Fruit fly (Drosophila melanogaster): ENCODE results near the gene Hers.
A peak's percentile ranks its signal among the peaks of the same experiment; 100 is the strongest.

The Hers gene

dm6 chrX:19846701-19847383 lies 19.1 kb upstream of the Hers start (continued):
- peak; percentile 96 for TF ChIP-seq lab (GFP tag; optimal IDR thresholded peaks at IDR 0.05)
- TF ChIP-seq NC2α (GFP tag; optimal IDR thresholded peaks at IDR 0.05), result peak; percentile 92
- peak; percentile 88 for TF ChIP-seq CG10959 (GFP tag; IDR thresholded peaks at IDR 0.05)
- peak; percentile 76 for TF ChIP-seq Usf (GFP tag; optimal IDR thresholded peaks at IDR 0.05)
- no peak for TF ChIP-seq Lpt (GFP tag; optimal IDR thresholded peaks at IDR 0.05)
- TF ChIP-seq klu (GFP tag; IDR thresholded peaks at IDR 0.05), result peak; percentile 88
- peak; percentile 96 for TF ChIP-seq zfh1 (GFP tag; IDR thresholded peaks at IDR 0.05)
- TF ChIP-seq CG3838 (GFP tag; optimal IDR thresholded peaks at IDR 0.05), result peak; percentile 83
- TF ChIP-seq CG7745 (tag; optimal IDR thresholded peaks at IDR 0.05), result no peak
- TF ChIP-seq Neu2 (GFP tag; optimal IDR thresholded peaks at IDR 0.05; ENCODE audit: borderline replicate concordance), result peak; percentile 89
- TF ChIP-seq C15 (GFP tag; IDR thresholded peaks at IDR 0.05), result peak; percentile 86
- TF ChIP-seq Dp (GFP tag; optimal IDR thresholded peaks at IDR 0.05), result no peak
- TF ChIP-seq pita (GFP tag; optimal IDR thresholded peaks at IDR 0.05), result no peak
- TF ChIP-seq Doc3 (GFP tag; IDR thresholded peaks at IDR 0.05; ENCODE audit: partially characterized antibody), result no peak
- TF ChIP-seq Atf6 (GFP tag; IDR thresholded peaks at IDR 0.05), result peak; percentile 91
- TF ChIP-seq br (optimal IDR thresholded peaks at IDR 0.05), result no peak
- TF ChIP-seq tna (GFP tag; IDR thresholded peaks at IDR 0.05; ENCODE audit: partially characterized antibody), result no peak
- TF ChIP-seq lola (GFP tag; optimal IDR thresholded peaks at IDR 0.05), result peak in 1 of 3 experiments; percentile 90
- peak; percentile 90 for TF ChIP-seq CG15601 (tag; optimal IDR thresholded peaks at IDR 0.05)
- peak; percentile 85 for TF ChIP-seq nom (GFP tag; optimal IDR thresholded peaks at IDR 0.05)
- peak; percentile 90 for TF ChIP-seq HmgD (GFP tag; optimal IDR thresholded peaks at IDR 0.05)
- TF ChIP-seq CG2712 (tag; optimal IDR thresholded peaks at IDR 0.05), result peak; percentile 95
- TF ChIP-seq CG34422 (GFP tag; IDR thresholded peaks at IDR 0.05), result peak; percentile 94
- peak; percentile 89 for TF ChIP-seq odd (GFP tag; optimal IDR thresholded peaks at IDR 0.05)
- TF ChIP-seq CG9727 (GFP tag; optimal IDR thresholded peaks at IDR 0.05), result peak; percentile 91
- peak; percentile 91 for TF ChIP-seq CG32767 (GFP tag; IDR thresholded peaks at IDR 0.05)
- TF ChIP-seq zen2 (GFP tag; IDR thresholded peaks at IDR 0.05; ENCODE audit: partially characterized antibody), result no peak
- peak; percentile 90 for TF ChIP-seq nau (GFP tag; optimal IDR thresholded peaks at IDR 0.05)
- TF ChIP-seq NK7.1 (GFP tag; optimal IDR thresholded peaks at IDR 0.05), result peak; percentile 89
- TF ChIP-seq CG6689 (GFP tag; IDR thresholded peaks at IDR 0.05), result peak; percentile 95
- TF ChIP-seq pros (GFP tag; optimal IDR thresholded peaks at IDR 0.05), result peak; percentile 78
- peak; percentile 73 for TF ChIP-seq Dip3 (GFP tag; optimal IDR thresholded peaks at IDR 0.05)
- TF ChIP-seq toy (GFP tag; IDR thresholded peaks at IDR 0.05), result peak; percentile 59; the same call in 1 of the 2 replicates
- peak; percentile 93 for TF ChIP-seq seq (GFP tag; IDR thresholded peaks at IDR 0.05)
- peak; percentile 96 for TF ChIP-seq Sox102F (GFP tag; optimal IDR thresholded peaks at IDR 0.05)
- peak; percentile 65; the same call in 1 of the 2 replicates for TF ChIP-seq Taf1 (GFP tag; IDR thresholded peaks at IDR 0.05)
- TF ChIP-seq ewg (GFP tag; optimal IDR thresholded peaks at IDR 0.05), result peak; percentile 88
- TF ChIP-seq otp (GFP tag; IDR thresholded peaks at IDR 0.05), result peak; percentile 95
- TF ChIP-seq Tbp (GFP tag; optimal IDR thresholded peaks at IDR 0.05), result no peak
- TF ChIP-seq Spps (tag; optimal IDR thresholded peaks at IDR 0.05), result peak; percentile 80
- peak; percentile 92 for TF ChIP-seq Blimp-1 (GFP tag; optimal IDR thresholded peaks at IDR 0.05)
- TF ChIP-seq chm (GFP tag; IDR thresholded peaks at IDR 0.05), result peak; percentile 89
- peak; percentile 79 for TF ChIP-seq CG17186 (GFP tag; optimal IDR thresholded peaks at IDR 0.05)
- TF ChIP-seq CG10654 (GFP tag; optimal IDR thresholded peaks at IDR 0.05), result peak; percentile 91
- peak; percentile 85 for TF ChIP-seq sr (GFP tag; IDR thresholded peaks at IDR 0.05)
- TF ChIP-seq croc (GFP tag; conservative IDR thresholded peaks at IDR 0.05), result peak; percentile 89
- peak; percentile 78 for TF ChIP-seq CG11085 (GFP tag; IDR thresholded peaks at IDR 0.05)
- no peak for TF ChIP-seq CG15479 (GFP tag; optimal IDR thresholded peaks at IDR 0.05)
- peak; percentile 93 for TF ChIP-seq tx (GFP tag; optimal IDR thresholded peaks at IDR 0.05)
- TF ChIP-seq CG12299 (tag; optimal IDR thresholded peaks at IDR 0.05), result peak; percentile 84
